Worm (Caenorhabditis elegans) whole organism, young adult: Measurements from ENCODE around the gene srd-8.

Experiments used
- B0035.1 ChIP-seq: sonication (generic microtip); optimal IDR thresholded peaks from 2 replicates; lab custom pipeline; 2016; ENCODE audit warnings: missing genetic modification characterization, mild to moderate bottlenecking, missing compliant biosample characterization, missing genotype, missing genetic modification reagents
- B0261.1 ChIP-seq: sonication (generic microtip); optimal IDR thresholded peaks from 2 replicates; lab custom pipeline; 2016; ENCODE audit warnings: mild to moderate bottlenecking, missing genetic modification characterization, moderate library complexity, missing compliant biosample characterization
- F22D6.2 ChIP-seq: sonication (generic microtip); optimal IDR thresholded peaks from 2 replicates; lab custom pipeline; 2016; ENCODE audit warnings: mild to moderate bottlenecking, missing genetic modification characterization, missing compliant biosample characterization
- F33H1.4 ChIP-seq: fragments of 200-800 bp; sonication (Bioruptor generic); IDR thresholded peaks from 2 replicates; pipeline ENCODE4 v1.3.6; 2022; ENCODE audit warnings: missing genetic modification reagents, missing genetic modification characterization, missing compliant biosample characterization
- F52B5.7 ChIP-seq: sonication (generic microtip); optimal IDR thresholded peaks from 2 replicates; lab custom pipeline; 2016; ENCODE audit warnings: mild to moderate bottlenecking, missing genetic modification characterization, missing compliant biosample characterization
- F57A8.1 ChIP-seq: fragments of 200-800 bp; sonication (Bioruptor generic); optimal IDR thresholded peaks from 2 replicates; lab custom pipeline; 2018; ENCODE audit warnings: mild to moderate bottlenecking, missing genetic modification characterization, moderate library complexity, missing compliant biosample characterization
- K11D2.4 ChIP-seq: fragments of 200-800 bp; sonication (Bioruptor generic); IDR thresholded peaks from 2 replicates; pipeline ENCODE4 v1.3.6; 2022; ENCODE audit warnings: missing genetic modification reagents, missing genetic modification characterization, missing compliant biosample characterization
- T26A5.8 ChIP-seq: sonication (generic microtip); optimal IDR thresholded peaks from 2 replicates; lab custom pipeline; 2016; ENCODE audit warnings: missing genetic modification characterization, missing compliant biosample characterization
- akir-1 ChIP-seq: fragments of 200-800 bp; sonication (Bioruptor generic); optimal IDR thresholded peaks from 2 replicates; lab custom pipeline; 2018; ENCODE audit warnings: mild to moderate bottlenecking, missing genetic modification characterization, moderate library complexity, missing compliant biosample characterization
- ama-1 ChIP-seq, 3 experiments: fragments of 150-350 bp in 1 of 3; sonication (generic microtip) in 2 of 3; optimal IDR thresholded peaks; 2 replicates each; lab custom pipeline; 2014 to 2018; ENCODE audit warnings: missing biosample characterization in 2 of 3, missing genetic modification characterization in 2 of 3, missing genetic modification reagents in 2 of 3
- atf-7 ChIP-seq: sonication (generic microtip); optimal IDR thresholded peaks from 2 replicates; lab custom pipeline; 2017; ENCODE audit warnings: mild to moderate bottlenecking, missing genetic modification characterization, missing compliant biosample characterization
- attf-6 ChIP-seq: fragments of 200-800 bp; sonication (Bioruptor generic); IDR thresholded peaks from 2 replicates; pipeline ENCODE4 v1.3.6; 2022; ENCODE audit warnings: missing genetic modification reagents, missing genetic modification characterization, missing compliant biosample characterization
- bed-1 ChIP-seq: fragments of 200-800 bp; sonication (Bioruptor generic); IDR thresholded peaks from 2 replicates; pipeline ENCODE4 v1.3.6; 2022; ENCODE audit warnings: missing genetic modification reagents, missing genetic modification characterization, missing compliant biosample characterization
- ccch-3 ChIP-seq: fragments of 200-800 bp; sonication (Bioruptor generic); optimal IDR thresholded peaks from 2 replicates; lab custom pipeline; 2018; ENCODE audit warnings: mild to moderate bottlenecking, missing genetic modification characterization, missing compliant biosample characterization
- cebp-2 ChIP-seq: fragments of 200-800 bp; sonication (Bioruptor generic); IDR thresholded peaks from 2 replicates; pipeline ENCODE4 v1.3.6; 2022; ENCODE audit warnings: missing genetic modification characterization, missing compliant biosample characterization
- ceh-58 ChIP-seq: fragments of 200-800 bp; sonication (Bioruptor generic); IDR thresholded peaks from 2 replicates; pipeline ENCODE4 v1.3.6; 2022; ENCODE audit warnings: missing genetic modification characterization, missing compliant biosample characterization
- ceh-79 ChIP-seq: sonication (generic microtip); optimal IDR thresholded peaks from 2 replicates; lab custom pipeline; 2017; ENCODE audit warnings: mild to moderate bottlenecking, missing genetic modification characterization, missing compliant biosample characterization
- dox-1 ChIP-seq: fragments of 200-800 bp; sonication (Bioruptor generic); IDR thresholded peaks from 2 replicates; pipeline ENCODE4 v1.3.6; 2022; ENCODE audit warnings: missing genetic modification reagents, missing genetic modification characterization, missing compliant biosample characterization
- dpff-1 ChIP-seq: sonication (generic microtip); optimal IDR thresholded peaks from 2 replicates; lab custom pipeline; 2017; ENCODE audit warnings: mild to moderate bottlenecking, missing genetic modification characterization, missing compliant biosample characterization
- efl-1 ChIP-seq: fragments of 150-350 bp; optimal IDR thresholded peaks from 2 replicates; lab custom pipeline; 2014; ENCODE audit warnings: missing biosample characterization, missing genetic modification reagents, missing genetic modification characterization
- ekl-4 ChIP-seq: fragments of 200-800 bp; sonication (Bioruptor generic); IDR thresholded peaks from 2 replicates; pipeline ENCODE4 v1.3.6; 2022; ENCODE audit warnings: missing genetic modification reagents, missing genetic modification characterization, missing compliant biosample characterization
- ets-4 ChIP-seq: fragments of 200-800 bp; sonication (Bioruptor generic); optimal IDR thresholded peaks from 2 replicates; lab custom pipeline; 2018; ENCODE audit warnings: mild to moderate bottlenecking, missing genetic modification characterization, missing compliant biosample characterization
- hlh-12 ChIP-seq: sonication (generic microtip); optimal IDR thresholded peaks from 2 replicates; lab custom pipeline; 2016; ENCODE audit warnings: missing genetic modification characterization, missing compliant biosample characterization
- hmg-1.2 ChIP-seq: fragments of 200-800 bp; sonication (Bioruptor generic); IDR thresholded peaks from 2 replicates; pipeline ENCODE4 v1.3.6; 2022; ENCODE audit warnings: missing genetic modification reagents, missing genetic modification characterization, missing compliant biosample characterization
- hmg-20 ChIP-seq: fragments of 200-800 bp; sonication (Bioruptor generic); IDR thresholded peaks from 2 replicates; pipeline ENCODE4 v1.3.6; 2022; ENCODE audit warnings: missing genetic modification reagents, missing genetic modification characterization, missing compliant biosample characterization
- hsf-1 ChIP-seq: fragments of 200-800 bp; sonication (Bioruptor generic); IDR thresholded peaks from 2 replicates; pipeline ENCODE4 v1.3.6; 2022; ENCODE audit warnings: missing genetic modification reagents, missing genetic modification characterization, missing compliant biosample characterization
- let-526 ChIP-seq: fragments of 200-800 bp; sonication (Bioruptor generic); IDR thresholded peaks from 2 replicates; pipeline ENCODE4 v1.3.6; 2022; ENCODE audit warnings: missing genetic modification reagents, missing genetic modification characterization, missing compliant biosample characterization
- lin-26 ChIP-seq: fragments of 200-800 bp; sonication (Bioruptor generic); IDR thresholded peaks from 2 replicates; pipeline ENCODE4 v1.3.6; 2022; ENCODE audit warnings: missing genetic modification reagents, missing genetic modification characterization, missing compliant biosample characterization
- lin-54 ChIP-seq: fragments of 200-800 bp; sonication (Bioruptor generic); optimal IDR thresholded peaks from 2 replicates; lab custom pipeline; 2018; ENCODE audit warnings: mild to moderate bottlenecking, missing genetic modification characterization, missing compliant biosample characterization
- madf-8 ChIP-seq: fragments of 200-800 bp; sonication (Bioruptor generic); conservative IDR thresholded peaks from 2 replicates; pipeline ENCODE4 v1.3.6; 2022; ENCODE audit warnings: missing genetic modification reagents, missing genetic modification characterization, missing compliant biosample characterization
- mes-4 ChIP-seq: sonication (generic microtip); optimal IDR thresholded peaks from 2 replicates; lab custom pipeline; 2016; ENCODE audit warnings: missing genotype, missing genetic modification characterization, missing compliant biosample characterization
- mxl-1 ChIP-seq: sonication (generic microtip); optimal IDR thresholded peaks from 2 replicates; lab custom pipeline; 2016; ENCODE audit warnings: missing genetic modification characterization, missing compliant biosample characterization
- nfya-1 ChIP-seq: sonication (generic microtip); optimal IDR thresholded peaks from 2 replicates; lab custom pipeline; 2017; ENCODE audit warnings: antibody characterized with exemption, missing compliant biosample characterization, missing genetic modification characterization, borderline replicate concordance; ENCODE audit not compliant: insufficient read depth
- nfya-2 ChIP-seq: fragments of 200-800 bp; sonication (Bioruptor generic); IDR thresholded peaks from 2 replicates; pipeline ENCODE4 v1.3.6; 2022; ENCODE audit warnings: missing genetic modification reagents, missing genetic modification characterization, missing compliant biosample characterization
- nhr-179 ChIP-seq: sonication (generic microtip); optimal IDR thresholded peaks from 2 replicates; lab custom pipeline; 2016; ENCODE audit warnings: mild to moderate bottlenecking, missing genetic modification characterization, missing compliant biosample characterization
- nhr-27 ChIP-seq: fragments of 200-800 bp; sonication (Bioruptor generic); optimal IDR thresholded peaks from 2 replicates; lab custom pipeline; 2018; ENCODE audit warnings: mild to moderate bottlenecking, missing genetic modification characterization, moderate library complexity, missing compliant biosample characterization
- nhr-80 ChIP-seq: sonication (generic microtip); optimal IDR thresholded peaks from 2 replicates; lab custom pipeline; 2016; ENCODE audit warnings: missing genetic modification characterization, missing compliant biosample characterization
- pha-4 ChIP-seq: fragments of 150-350 bp; sonication (generic microtip); optimal IDR thresholded peaks from 2 replicates; lab custom pipeline; 2014; ENCODE audit warnings: missing biosample characterization, missing genetic modification reagents, missing genetic modification characterization
- rcor-1 ChIP-seq: fragments of 200-800 bp; sonication (Bioruptor generic); IDR thresholded peaks from 2 replicates; pipeline ENCODE4 v1.3.6; 2022; ENCODE audit warnings: missing genetic modification reagents, missing genetic modification characterization, missing compliant biosample characterization
- snpc-1.3 ChIP-seq: sonication (generic microtip); optimal IDR thresholded peaks from 2 replicates; lab custom pipeline; 2017; ENCODE audit warnings: missing genetic modification characterization, mild to moderate bottlenecking, missing compliant biosample characterization, antibody characterized with exemption, moderate library complexity, missing genotype, missing genetic modification reagents; ENCODE audit not compliant: insufficient read depth
- sptf-2 ChIP-seq: fragments of 200-800 bp; sonication (Bioruptor generic); optimal IDR thresholded peaks from 2 replicates; lab custom pipeline; 2018; ENCODE audit warnings: mild to moderate bottlenecking, missing genetic modification characterization, missing compliant biosample characterization
- tbp1 ChIP-seq: fragments of 200-800 bp; sonication (Bioruptor generic); optimal IDR thresholded peaks from 2 replicates; lab custom pipeline; 2018; ENCODE audit warnings: mild to moderate bottlenecking, missing genetic modification characterization, missing compliant biosample characterization
- unc-130 ChIP-seq: sonication (generic microtip); optimal IDR thresholded peaks from 2 replicates; lab custom pipeline; 2016; ENCODE audit warnings: missing genetic modification reagents, missing genetic modification characterization, missing compliant biosample characterization
- unc-62 ChIP-seq: fragments of 150-350 bp; optimal IDR thresholded peaks from 2 replicates; lab custom pipeline; 2014; ENCODE audit warnings: missing biosample characterization, missing genetic modification reagents, missing genetic modification characterization
- xnd-1 ChIP-seq: sonication (generic microtip); optimal IDR thresholded peaks from 2 replicates; lab custom pipeline; 2016; ENCODE audit warnings: missing genotype, missing genetic modification reagents, missing genetic modification characterization, missing compliant biosample characterization
- ztf-22 ChIP-seq: fragments of 200-800 bp; sonication (Bioruptor generic); optimal IDR thresholded peaks from 2 replicates; lab custom pipeline; 2018; ENCODE audit warnings: mild to moderate bottlenecking, missing genetic modification characterization, moderate library complexity, missing compliant biosample characterization
- ztf-25 ChIP-seq: fragments of 200-800 bp; sonication (Bioruptor generic); IDR thresholded peaks from 2 replicates; pipeline ENCODE4 v1.3.6; 2022; ENCODE audit warnings: missing genetic modification reagents, missing genetic modification characterization, missing compliant biosample characterization

The srd-8 gene

ce11 chrIV:5650761-5651332 lies 5.4 kb upstream of the srd-8 start (continued):
- TF ChIP-seq F22D6.2 (tag; lab: Kevin White, UChicago) (no peak), F57A8.1 (GFP tag; lab: Kevin White, UChicago) (no peak), unc-62 (no peak), hsf-1 (no peak), nhr-179 (tag; lab: Kevin White, UChicago) (no peak), ceh-79 (tag; lab: Kevin White, UChicago) (no peak), attf-6 (GFP tag; lab: Robert Waterston, UW) (peak; percentile 30; the same call in 1 of the 2 replicates), ceh-58 (GFP tag; lab: Robert Waterston, UW) (no peak), dox-1 (GFP tag; lab: Robert Waterston, UW) (no peak), F52B5.7 (tag; lab: Kevin White, UChicago) (no peak), ztf-22 (GFP tag; lab: Kevin White, UChicago) (no peak), mes-4 (no peak), ets-4 (no peak), lin-26 (GFP tag; lab: Robert Waterston, UW) (0 out of 2 replicates have a peak, but pooled peaks have one; percentile 32), ama-1 (optimal IDR thresholded peaks at IDR 0.05; lab: Kevin White, UChicago) (no peak), ama-1 (GFP tag; optimal IDR thresholded peaks at IDR 0.05; lab: Kevin White, UChicago) (peak in 1 of 2 experiments; percentile 20), hlh-12 (tag; lab: Kevin White, UChicago) (no peak), unc-130 (no peak), T26A5.8 (no peak), B0035.1 (tag; lab: Kevin White, UChicago) (no peak), xnd-1 (tag; lab: Kevin White, UChicago) (no peak), cebp-2 (GFP tag; lab: Robert Waterston, UW) (no peak), ekl-4 (GFP tag; lab: Robert Waterston, UW) (no peak), snpc-1.3 (tag; lab: Kevin White, UChicago) (no peak), ccch-3 (GFP tag; lab: Kevin White, UChicago) (no peak), atf-7 (tag; lab: Kevin White, UChicago) (peak; percentile 13), madf-8 (GFP tag; lab: Robert Waterston, UW) (no peak), hmg-20 (GFP tag; lab: Robert Waterston, UW) (no peak), hmg-1.2 (GFP tag; lab: Robert Waterston, UW) (no peak), F33H1.4 (GFP tag; lab: Robert Waterston, UW) (no peak), nfya-1 (tag; lab: Kevin White, UChicago) (no peak), nhr-80 (tag; lab: Kevin White, UChicago) (no peak), ztf-25 (no peak), nfya-2 (GFP tag; lab: Robert Waterston, UW) (no peak), mxl-1 (tag; lab: Kevin White, UChicago) (no peak), pha-4 (tag; lab: Kevin White, UChicago) (no peak), let-526 (GFP tag; lab: Robert Waterston, UW) (no peak), lin-54 (no peak), akir-1 (GFP tag; lab: Kevin White, UChicago) (no peak), K11D2.4 (GFP tag; lab: Robert Waterston, UW) (no peak), bed-1 (GFP tag; lab: Robert Waterston, UW) (no peak), efl-1 (GFP tag; lab: Kevin White, UChicago) (no peak), tbp1 (GFP tag; lab: Kevin White, UChicago) (no peak), rcor-1 (GFP tag; lab: Robert Waterston, UW) (no peak), B0261.1 (tag; lab: Kevin White, UChicago) (no peak), nhr-27 (tag; lab: Kevin White, UChicago) (no peak), dpff-1 (tag; lab: Kevin White, UChicago) (no peak), sptf-2 (GFP tag; lab: Kevin White, UChicago) (no peak)
